Fruit fly (Drosophila melanogaster) whole organism: ENCODE data around the gene TpnC73F.

Experiments
- CG8478 ChIP-seq: fragments of >200 bp; optimal IDR thresholded peaks from 2 replicates; lab custom pipeline; 2018; ENCODE audit warnings: inconsistent platforms
- Dll ChIP-seq: fragments of >200 bp; optimal IDR thresholded peaks from 2 replicates; lab custom pipeline; 2017
- EcR ChIP-seq, 2 experiments: fragments of >200 bp; optimal IDR thresholded peaks; 2 replicates each; lab custom pipeline; 2017; ENCODE audit warnings: missing biosample characterization in 2 of 2, missing genetic modification characterization in 2 of 2, missing genetic modification reagents in 2 of 2
- pan ChIP-seq: fragments of >200 bp; optimal IDR thresholded peaks from 2 replicates; lab custom pipeline; 2017
- psq ChIP-seq: fragments of >200 bp; optimal IDR thresholded peaks from 2 replicates; lab custom pipeline; 2017
- usp ChIP-seq: fragments of >200 bp; optimal IDR thresholded peaks from 2 replicates; lab custom pipeline; 2017; ENCODE audit warnings: missing biosample characterization, missing genetic modification characterization, mixed read lengths

DNA sequence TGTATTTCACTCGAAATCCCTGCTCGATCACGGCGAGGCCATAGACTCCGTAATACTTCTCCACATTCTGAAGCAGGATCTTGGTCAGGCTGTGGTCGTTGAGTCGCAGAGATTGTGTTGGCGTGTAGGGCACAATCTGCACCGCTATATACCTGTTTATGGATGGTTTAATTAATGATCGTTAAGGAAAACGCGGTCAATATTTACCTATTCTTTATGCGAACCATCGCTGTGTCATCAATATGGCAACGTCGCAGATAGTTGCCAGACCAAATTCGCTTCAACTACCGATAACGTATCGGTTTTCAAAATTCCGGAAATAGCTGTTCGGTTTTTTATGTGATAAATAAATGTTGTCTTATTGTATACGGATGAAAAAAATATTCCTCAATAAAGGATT, 1.1 kb upstream of the TpnC73F start, which contains the start of gene Pop5:
- TF ChIP-seq pan (no peak), usp (GFP tag; lab: Kevin White, UChicago) (no peak), psq (no peak), EcR (GFP tag; optimal IDR thresholded peaks at IDR 0.05; lab: Kevin White, UChicago) (no peak), CG8478 (lab: Kevin White, UChicago) (no peak), Dll (lab: Kevin White, UChicago) (no peak)
